Fruit fly (Drosophila melanogaster) S2 (cell line): Measurements from ENCODE around the gene dar1.
A peak's percentile ranks its signal among the peaks of the same experiment; 100 is the strongest.

Experiments used
- CG8478 ChIP-seq: fragments of >200 bp; optimal IDR thresholded peaks from 2 replicates; lab custom pipeline; 2018
- CTCF ChIP-seq, 2 experiments: fragments of >200 bp; optimal IDR thresholded peaks; 2 replicates each; lab custom pipeline; 2018

Gene dar1

DNA sequence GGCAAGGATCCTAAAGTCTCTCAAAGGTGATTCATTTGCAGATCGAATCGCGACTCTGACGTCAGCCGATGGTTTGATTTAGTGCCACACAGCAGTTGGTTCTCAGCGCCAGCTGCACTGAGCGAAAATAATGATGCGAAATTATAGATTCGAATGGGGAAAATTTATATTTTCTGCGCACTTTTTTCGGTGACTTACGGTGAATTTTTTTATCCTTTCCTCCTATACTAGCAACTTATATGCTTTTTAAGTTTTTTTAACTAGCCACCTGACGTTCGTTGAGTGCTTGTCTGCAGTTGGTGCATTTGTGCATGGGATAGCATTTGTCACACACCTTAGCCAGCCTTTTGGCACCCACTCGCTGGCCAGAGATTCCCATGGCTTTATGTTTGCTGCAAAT is 60.1 kb downstream of the dar1 start:
- TF ChIP-seq CTCF (optimal IDR thresholded peaks at IDR 0.05; lab: Kevin White, UChicago) (no peak), CG8478 (lab: Kevin White, UChicago) (no peak)

DNA sequence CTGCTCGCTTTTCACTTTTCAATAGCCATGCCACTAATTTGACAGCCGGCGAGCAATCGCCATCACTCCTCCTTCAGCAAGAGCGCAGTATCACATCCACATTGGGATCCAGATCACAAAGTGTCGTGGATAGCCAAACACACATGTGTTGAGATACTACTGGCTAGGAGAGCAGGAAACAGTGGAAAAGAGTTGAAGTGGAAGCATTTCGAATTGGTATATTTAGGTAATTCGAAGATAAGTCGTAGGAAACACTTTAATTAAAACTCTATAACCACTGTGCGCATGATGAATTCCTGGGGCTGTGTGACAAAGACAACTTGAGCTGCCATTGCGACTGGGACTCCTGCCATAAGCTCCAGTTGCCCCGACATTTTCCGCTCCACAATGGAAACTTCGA is 63.9 kb downstream of the dar1 start:
- TF ChIP-seq CG8478 (lab: Kevin White, UChicago) (no peak), CTCF (optimal IDR thresholded peaks at IDR 0.05; lab: Kevin White, UChicago) (no peak)

DNA sequence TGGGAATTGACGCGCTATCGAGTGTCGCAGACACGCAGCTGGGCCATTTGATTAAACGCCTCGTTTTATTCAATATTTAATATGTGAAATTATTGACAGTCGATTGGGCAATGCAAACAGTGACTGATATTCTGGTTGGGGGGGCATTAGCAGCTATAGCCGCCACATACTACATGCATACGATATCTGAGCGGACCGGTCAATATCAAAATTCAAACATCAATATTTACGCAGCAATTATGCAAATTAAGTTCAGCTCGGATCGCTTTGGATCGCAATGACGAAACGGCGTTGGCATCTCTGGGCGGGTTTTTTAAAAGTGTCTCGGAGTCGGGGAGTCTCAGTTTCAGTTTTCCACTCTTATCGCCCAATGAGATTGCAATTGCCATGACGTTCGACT is 65.5 kb downstream of the dar1 start:
- TF ChIP-seq CTCF (optimal IDR thresholded peaks at IDR 0.05; lab: Kevin White, UChicago) = no peak
- no peak for TF ChIP-seq CG8478 (lab: Kevin White, UChicago)

DNA sequence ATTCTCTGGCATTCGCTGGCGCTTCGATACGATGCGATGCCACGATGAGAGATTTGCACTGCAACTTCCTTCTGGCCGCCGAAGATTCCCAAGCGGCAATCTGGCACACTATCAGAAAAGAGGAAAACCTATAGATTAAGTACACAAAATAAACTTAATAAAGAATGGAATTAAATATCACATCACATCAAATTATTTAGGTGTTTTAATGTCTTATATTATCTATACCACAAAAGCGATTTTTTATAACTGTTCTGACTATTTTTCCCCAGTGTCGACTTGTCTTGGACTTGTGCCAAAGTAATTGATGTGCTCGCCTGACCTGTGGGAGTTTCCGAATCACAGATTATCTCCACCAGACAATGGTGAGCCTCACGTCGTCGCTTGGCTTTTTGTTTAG is 69.2 kb downstream of the dar1 start:
- TF ChIP-seq CG8478 (lab: Kevin White, UChicago) = no peak
- no peak for TF ChIP-seq CTCF (optimal IDR thresholded peaks at IDR 0.05; lab: Kevin White, UChicago)

DNA sequence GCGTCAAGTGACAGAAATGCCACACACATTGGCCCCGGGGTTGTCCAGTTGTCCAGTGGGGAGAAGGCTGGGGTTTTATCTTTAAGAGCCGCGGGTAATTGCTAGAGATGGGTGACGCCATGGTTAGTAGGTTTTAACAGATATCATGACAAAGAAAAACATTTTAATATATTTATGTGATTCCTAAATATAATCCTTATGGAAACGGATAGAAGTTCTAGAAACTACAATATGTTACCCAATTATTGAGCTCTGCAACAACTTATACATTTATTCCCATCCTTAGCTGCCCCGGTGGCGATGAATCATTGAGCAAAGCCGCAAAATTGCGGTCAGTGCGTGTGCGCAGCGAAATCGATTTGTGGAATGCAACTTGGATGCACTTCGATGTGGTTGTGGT is 75.9 kb downstream of the dar1 start:
- no peak for TF ChIP-seq CG8478 (lab: Kevin White, UChicago)
- no peak for TF ChIP-seq CTCF (optimal IDR thresholded peaks at IDR 0.05; lab: Kevin White, UChicago)

DNA sequence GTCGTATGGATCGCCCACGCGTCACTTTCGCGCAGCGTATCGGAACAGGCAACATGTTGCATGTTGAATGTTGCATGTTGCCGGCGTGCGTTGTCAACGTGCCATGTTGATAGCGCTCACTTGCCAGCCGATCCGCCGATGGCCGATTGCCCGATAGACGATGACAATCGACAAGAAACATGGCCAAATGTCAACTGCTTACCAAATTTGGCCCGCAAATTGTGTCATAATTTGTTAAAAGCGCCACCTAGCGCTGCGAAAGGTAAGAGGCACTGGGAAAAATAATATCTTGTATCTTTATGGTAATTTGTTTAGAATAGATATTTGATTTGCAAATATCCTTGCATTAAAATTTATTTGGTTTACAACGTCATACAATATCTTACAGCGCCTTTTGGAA is 76.3 kb downstream of the dar1 start:
- TF ChIP-seq CG8478 (lab: Kevin White, UChicago) = no peak
- peak; percentile 68 to 74 for TF ChIP-seq CTCF (optimal IDR thresholded peaks at IDR 0.05; lab: Kevin White, UChicago)
